Worm (Caenorhabditis elegans) whole organism, L1 larva: ENCODE measurements around the gene smcr-8.

Source experiments
- C04F5.9 ChIP-seq: sonication (generic microtip); optimal IDR thresholded peaks from 2 replicates; lab custom pipeline; 2016; ENCODE audit warnings: missing genetic modification characterization, missing compliant biosample characterization
- C16A3.4 ChIP-seq: fragments of 150-350 bp; optimal IDR thresholded peaks from 2 replicates; lab custom pipeline; 2014; ENCODE audit warnings: missing biosample characterization, missing genetic modification characterization
- C34B4.2 ChIP-seq: sonication (generic microtip); optimal IDR thresholded peaks from 2 replicates; lab custom pipeline; 2017; ENCODE audit warnings: mild to moderate bottlenecking, missing genetic modification characterization, missing compliant biosample characterization
- F16B12.6 ChIP-seq: fragments of 150-350 bp; optimal IDR thresholded peaks from 2 replicates; lab custom pipeline; 2014; ENCODE audit warnings: missing biosample characterization, missing genetic modification characterization
- Y116A8C.19 ChIP-seq: sonication (generic microtip); optimal IDR thresholded peaks from 2 replicates; lab custom pipeline; 2016; ENCODE audit warnings: missing compliant biosample characterization, missing genetic modification characterization, borderline replicate concordance
- aly-2 ChIP-seq: fragments of 150-350 bp; optimal IDR thresholded peaks from 2 replicates; lab custom pipeline; 2014; ENCODE audit warnings: missing biosample characterization, missing genetic modification characterization
- ama-1 ChIP-seq: fragments of 150-350 bp; optimal IDR thresholded peaks from 2 replicates; lab custom pipeline; 2014
- ceh-8 ChIP-seq: fragments of 200-800 bp; sonication (Bioruptor generic); optimal IDR thresholded peaks from 2 replicates; lab custom pipeline; 2018; ENCODE audit warnings: mild to moderate bottlenecking, missing genetic modification characterization, moderate library complexity, missing compliant biosample characterization
- ceh-82 ChIP-seq, 3 experiments: fragments of 150-350 bp in 1 of 3; sonication (generic microtip) in 2 of 3; optimal IDR thresholded peaks; 2 replicates each; lab custom pipeline; 2014 to 2017; ENCODE audit warnings: missing biosample characterization in 3 of 3, missing genetic modification characterization in 3 of 3
- ceh-90 ChIP-seq: sonication (generic microtip); optimal IDR thresholded peaks from 2 replicates; lab custom pipeline; 2016; ENCODE audit warnings: missing genetic modification characterization, missing compliant biosample characterization
- ces-1 ChIP-seq: fragments of 150-350 bp; optimal IDR thresholded peaks from 2 replicates; lab custom pipeline; 2014; ENCODE audit warnings: missing biosample characterization, missing genetic modification reagents, missing genetic modification characterization
- dsc-1 ChIP-seq: sonication (generic microtip); optimal IDR thresholded peaks from 2 replicates; lab custom pipeline; 2016; ENCODE audit warnings: mild to moderate bottlenecking, missing genetic modification characterization, missing compliant biosample characterization
- efl-3 ChIP-seq: fragments of 200-800 bp; sonication (Bioruptor generic); optimal IDR thresholded peaks from 2 replicates; lab custom pipeline; 2018; ENCODE audit warnings: mild to moderate bottlenecking, missing genetic modification characterization, missing compliant biosample characterization
- egl-13 ChIP-seq: sonication (generic microtip); optimal IDR thresholded peaks from 2 replicates; lab custom pipeline; 2016; ENCODE audit warnings: missing genotype, missing genetic modification reagents, missing genetic modification characterization, missing compliant biosample characterization
- egl-27 ChIP-seq, 2 experiments: fragments of 150-350 bp in 1 of 2; sonication (generic microtip); optimal IDR thresholded peaks; 3 replicates each; lab custom pipeline; 2017 to 2018; ENCODE audit warnings: missing biosample characterization in 2 of 2, missing genetic modification characterization in 2 of 2, missing genetic modification reagents in 2 of 2
- elt-3 ChIP-seq, 6 experiments: fragments of 150-350 bp in 1 of 6; sonication (generic microtip); optimal IDR thresholded peaks; 2 replicates each; lab custom pipeline; 2017 to 2018; ENCODE audit warnings: missing biosample characterization in 6 of 6, missing genetic modification characterization in 6 of 6, inconsistent platforms in 1 of 6
- fkh-10 ChIP-seq: sonication (generic microtip); optimal IDR thresholded peaks from 2 replicates; lab custom pipeline; 2017; ENCODE audit warnings: missing biosample characterization, missing genetic modification reagents, missing genetic modification characterization
- fkh-8 ChIP-seq: sonication (generic microtip); optimal IDR thresholded peaks from 2 replicates; lab custom pipeline; 2016; ENCODE audit warnings: mild to moderate bottlenecking, missing genetic modification characterization, missing compliant biosample characterization
- grh-1 ChIP-seq: fragments of 200-800 bp; sonication (Bioruptor generic); IDR thresholded peaks from 2 replicates; pipeline ENCODE4 v1.3.6; 2022; ENCODE audit warnings: missing genetic modification reagents, missing genetic modification characterization, missing compliant biosample characterization
- hlh-17 ChIP-seq: fragments of 200-800 bp; sonication (Bioruptor generic); optimal IDR thresholded peaks from 2 replicates; lab custom pipeline; 2018; ENCODE audit warnings: missing genetic modification characterization, mild to moderate bottlenecking, missing compliant biosample characterization, moderate library complexity, borderline replicate concordance
- hpl-2 ChIP-seq: fragments of 150-350 bp; optimal IDR thresholded peaks from 2 replicates; lab custom pipeline; 2014; ENCODE audit warnings: missing biosample characterization, missing genetic modification reagents, missing genetic modification characterization
- jun-1 ChIP-seq: fragments of 150-350 bp; optimal IDR thresholded peaks from 2 replicates; lab custom pipeline; 2014; ENCODE audit warnings: missing biosample characterization, missing genetic modification reagents, missing genetic modification characterization
- lin-13 ChIP-seq: fragments of 150-350 bp; optimal IDR thresholded peaks from 2 replicates; lab custom pipeline; 2014; ENCODE audit warnings: missing biosample characterization, missing genetic modification reagents, missing genetic modification characterization
- lin-35 ChIP-seq, 2 experiments: fragments of 150-350 bp; optimal IDR thresholded peaks; 2 replicates each; lab custom pipeline; 2014; ENCODE audit warnings: missing biosample characterization in 2 of 2, missing genetic modification characterization in 2 of 2, missing genetic modification reagents in 2 of 2
- lin-39 ChIP-seq: fragments of 150-350 bp; optimal IDR thresholded peaks from 2 replicates; lab custom pipeline; 2014; ENCODE audit warnings: missing biosample characterization, missing genetic modification reagents, missing genetic modification characterization
- lir-3 ChIP-seq: sonication (generic microtip); optimal IDR thresholded peaks from 2 replicates; lab custom pipeline; 2016; ENCODE audit warnings: mild to moderate bottlenecking, missing genetic modification characterization, moderate library complexity, missing compliant biosample characterization; ENCODE audit not compliant: poor library complexity
- lsy-2 ChIP-seq, 2 experiments: fragments of 150-350 bp; optimal IDR thresholded peaks; 2 replicates each; lab custom pipeline; 2014; ENCODE audit warnings: missing biosample characterization in 2 of 2, missing genetic modification characterization in 2 of 2
- mab-9 ChIP-seq: fragments of 200-800 bp; sonication (Bioruptor generic); IDR thresholded peaks from 2 replicates; pipeline ENCODE4 v1.3.6; 2022; ENCODE audit warnings: missing genetic modification reagents, missing genetic modification characterization, missing compliant biosample characterization
- mdl-1 ChIP-seq, 2 experiments: fragments of 150-350 bp; optimal IDR thresholded peaks; 2 replicates each; lab custom pipeline; 2014 to 2017; ENCODE audit warnings: missing biosample characterization in 2 of 2, missing genetic modification characterization in 2 of 2, inconsistent platforms in 1 of 2
- mef-2 ChIP-seq: fragments of 150-350 bp; optimal IDR thresholded peaks from 2 replicates; lab custom pipeline; 2014; ENCODE audit warnings: missing biosample characterization, missing genetic modification characterization
- nhr-12 ChIP-seq: sonication (generic microtip); optimal IDR thresholded peaks from 2 replicates; lab custom pipeline; 2017; ENCODE audit warnings: missing biosample characterization, missing genetic modification characterization
- nhr-20 ChIP-seq: sonication (generic microtip); optimal IDR thresholded peaks from 2 replicates; lab custom pipeline; 2016; ENCODE audit warnings: mild to moderate bottlenecking, missing genetic modification characterization, missing compliant biosample characterization
- nhr-28 ChIP-seq: fragments of 150-350 bp; optimal IDR thresholded peaks from 2 replicates; lab custom pipeline; 2014; ENCODE audit warnings: missing biosample characterization, missing genetic modification characterization
- nhr-47 ChIP-seq: sonication (generic microtip); optimal IDR thresholded peaks from 2 replicates; lab custom pipeline; 2016; ENCODE audit warnings: mild to moderate bottlenecking, missing genetic modification characterization, moderate library complexity, missing compliant biosample characterization
- nhr-71 ChIP-seq: sonication (generic microtip); optimal IDR thresholded peaks from 2 replicates; lab custom pipeline; 2016; ENCODE audit warnings: mild to moderate bottlenecking, missing genetic modification characterization, moderate library complexity, missing compliant biosample characterization
- nhr-76 ChIP-seq: sonication (generic microtip); optimal IDR thresholded peaks from 2 replicates; lab custom pipeline; 2017; ENCODE audit warnings: missing biosample characterization, missing genetic modification characterization
- nhr-77 ChIP-seq: fragments of 150-350 bp; optimal IDR thresholded peaks from 2 replicates; lab custom pipeline; 2014; ENCODE audit warnings: missing biosample characterization, missing genetic modification characterization
- nhr-84 ChIP-seq: sonication (generic microtip); optimal IDR thresholded peaks from 2 replicates; lab custom pipeline; 2017; ENCODE audit warnings: missing biosample characterization, missing genetic modification characterization
- nhr-85 ChIP-seq: sonication (generic microtip); peaks from one replicate; lab custom pipeline; 2016; ENCODE audit warnings: missing genetic modification characterization, inconsistent platforms, missing compliant biosample characterization
- nhr-90 ChIP-seq: sonication (generic microtip); optimal IDR thresholded peaks from 2 replicates; lab custom pipeline; 2016; ENCODE audit warnings: mild to moderate bottlenecking, missing genetic modification characterization, missing compliant biosample characterization; ENCODE audit not compliant: poor library complexity
- rnt-1 ChIP-seq: sonication (generic microtip); optimal IDR thresholded peaks from 2 replicates; lab custom pipeline; 2016; ENCODE audit warnings: mild to moderate bottlenecking, missing genetic modification characterization, moderate library complexity, missing compliant biosample characterization
- skn-1 ChIP-seq: fragments of 150-350 bp; optimal IDR thresholded peaks from 2 replicates; lab custom pipeline; 2014; ENCODE audit warnings: missing biosample characterization, missing genetic modification characterization
- snu-23 ChIP-seq: sonication (generic microtip); optimal IDR thresholded peaks from 2 replicates; lab custom pipeline; 2016; ENCODE audit warnings: missing genetic modification characterization, missing compliant biosample characterization
- tbx-2 ChIP-seq: sonication (generic microtip); optimal IDR thresholded peaks from 2 replicates; lab custom pipeline; 2016; ENCODE audit warnings: missing genetic modification characterization, missing compliant biosample characterization
- tlp-1 ChIP-seq: fragments of 150-350 bp; optimal IDR thresholded peaks from 2 replicates; lab custom pipeline; 2014; ENCODE audit warnings: missing biosample characterization, missing genetic modification characterization
- unc-30 ChIP-seq: sonication (generic microtip); optimal IDR thresholded peaks from 2 replicates; lab custom pipeline; 2017; ENCODE audit warnings: missing biosample characterization, missing genetic modification characterization
- unc-86 ChIP-seq: sonication (generic microtip); optimal IDR thresholded peaks from 2 replicates; lab custom pipeline; 2016; ENCODE audit warnings: missing genetic modification characterization, missing compliant biosample characterization
- unc-98 ChIP-seq: fragments of 200-800 bp; sonication (Bioruptor generic); IDR thresholded peaks from 2 replicates; pipeline ENCODE4 v1.3.6; 2022; ENCODE audit warnings: missing genetic modification characterization, missing compliant biosample characterization
- vab-15 ChIP-seq: sonication (generic microtip); optimal IDR thresholded peaks from 2 replicates; lab custom pipeline; 2017; ENCODE audit warnings: missing genotype, mild to moderate bottlenecking, missing genetic modification characterization, missing compliant biosample characterization
- xbp-1 ChIP-seq: sonication (generic microtip); optimal IDR thresholded peaks from 2 replicates; lab custom pipeline; 2016; ENCODE audit warnings: missing genetic modification characterization, missing compliant biosample characterization
- zag-1 ChIP-seq: fragments of 150-350 bp; optimal IDR thresholded peaks from 2 replicates; lab custom pipeline; 2014; ENCODE audit warnings: missing biosample characterization, missing genetic modification characterization
- zip-4 ChIP-seq: fragments of 200-800 bp; sonication (Bioruptor generic); optimal IDR thresholded peaks from 2 replicates; lab custom pipeline; 2018; ENCODE audit warnings: mild to moderate bottlenecking, missing genetic modification characterization, moderate library complexity, missing compliant biosample characterization
- ztf-11 ChIP-seq, 2 experiments: sonication (generic microtip); optimal IDR thresholded peaks; 2 replicates each; lab custom pipeline; 2016 to 2017; ENCODE audit warnings: missing genetic modification characterization in 2 of 2, missing biosample characterization in 1 of 2, missing compliant biosample characterization in 1 of 2
- ztf-4 ChIP-seq: fragments of 150-350 bp; optimal IDR thresholded peaks from 2 replicates; lab custom pipeline; 2014; ENCODE audit warnings: missing biosample characterization, missing genetic modification characterization

smcr-8 gene

DNA sequence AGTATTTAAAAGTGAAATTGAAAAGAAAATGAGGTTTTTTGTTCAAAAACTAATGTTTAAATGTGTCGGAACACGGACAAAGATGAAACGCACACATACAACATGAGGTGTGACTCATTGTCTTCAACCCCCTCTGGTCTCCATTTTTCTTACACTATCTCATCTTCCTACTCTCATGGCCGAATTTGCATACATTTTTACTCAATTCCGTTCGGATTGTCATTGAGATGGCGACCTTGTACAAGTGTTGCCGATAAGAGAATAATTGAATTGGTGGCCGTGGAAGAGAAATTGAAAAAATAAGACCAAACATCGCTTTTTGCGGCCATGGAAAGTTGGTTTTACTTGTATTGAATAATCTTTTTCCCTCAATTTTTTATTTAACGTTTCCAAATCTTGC lies 48.0 kb downstream of the smcr-8 start, which contains the start of gene txbp-3 (continued):
- no peak for TF ChIP-seq mdl-1 (tag; optimal IDR thresholded peaks at IDR 0.05; lab: Kevin White, UChicago)
- no peak for TF ChIP-seq tlp-1 (tag; lab: Kevin White, UChicago)
- TF ChIP-seq hpl-2: no peak
- TF ChIP-seq C34B4.2 (tag; lab: Kevin White, UChicago): no peak
- no peak for TF ChIP-seq Y116A8C.19 (tag; lab: Kevin White, UChicago)
- no peak for TF ChIP-seq aly-2 (tag; lab: Kevin White, UChicago)
- TF ChIP-seq ceh-8 (GFP tag; lab: Kevin White, UChicago): no peak
- no peak for TF ChIP-seq nhr-76 (tag; lab: Kevin White, UChicago)
- TF ChIP-seq egl-13 (tag; lab: Kevin White, UChicago): no peak
- TF ChIP-seq skn-1: no peak
- TF ChIP-seq rnt-1 (tag; lab: Kevin White, UChicago): peak; percentile 21
- no peak for TF ChIP-seq nhr-84 (tag; lab: Kevin White, UChicago)
- no peak for TF ChIP-seq tbx-2 (tag; lab: Kevin White, UChicago)
- no peak for TF ChIP-seq unc-30 (tag; lab: Kevin White, UChicago)
- TF ChIP-seq lin-39 (tag; lab: Kevin White, UChicago): no peak
- peak; percentile 12 for TF ChIP-seq lin-13 (GFP tag; lab: Kevin White, UChicago)
- TF ChIP-seq zag-1 (tag; lab: Kevin White, UChicago): no peak
- TF ChIP-seq nhr-47 (tag; lab: Kevin White, UChicago): peak; percentile 17
- peak; percentile 44 for TF ChIP-seq snu-23 (GFP tag; lab: Kevin White, UChicago)
- no peak for TF ChIP-seq mef-2 (tag; lab: Kevin White, UChicago)
- no peak for TF ChIP-seq nhr-77 (tag; lab: Kevin White, UChicago)
- TF ChIP-seq ces-1 (GFP tag; lab: Kevin White, UChicago): no peak
- no peak for TF ChIP-seq ztf-11 (tag; optimal IDR thresholded peaks at IDR 0.05; lab: Kevin White, UChicago)
- TF ChIP-seq nhr-20: peak; percentile 9
- TF ChIP-seq lir-3 (tag; lab: Kevin White, UChicago): peak; percentile 43
- TF ChIP-seq vab-15 (tag; lab: Kevin White, UChicago): no peak
- no peak for TF ChIP-seq F16B12.6
- peak; percentile 12 to 48 for TF ChIP-seq lsy-2 (tag; optimal IDR thresholded peaks at IDR 0.05; lab: Kevin White, UChicago)
- TF ChIP-seq mab-9: no peak
- peak; percentile 23 for TF ChIP-seq fkh-8 (tag; lab: Kevin White, UChicago)
- TF ChIP-seq ama-1: no peak
- no peak for TF ChIP-seq elt-3 (tag; optimal IDR thresholded peaks at IDR 0.05; lab: Kevin White, UChicago)
- no peak for TF ChIP-seq dsc-1 (tag; lab: Kevin White, UChicago)
- no peak for TF ChIP-seq C04F5.9
- TF ChIP-seq unc-86: no peak
- no peak for TF ChIP-seq fkh-10
- TF ChIP-seq nhr-28 (tag; lab: Kevin White, UChicago): no peak
- TF ChIP-seq grh-1: no peak
- peak; percentile 16 for TF ChIP-seq nhr-71 (tag; lab: Kevin White, UChicago)
- TF ChIP-seq nhr-12 (tag; lab: Kevin White, UChicago): no peak
- TF ChIP-seq C16A3.4: peak; percentile 9
- TF ChIP-seq nhr-85 (tag; lab: Kevin White, UChicago): no peak
- TF ChIP-seq ceh-90: no peak
- TF ChIP-seq nhr-90 (tag; lab: Kevin White, UChicago): no peak
- no peak for TF ChIP-seq zip-4
- no peak for TF ChIP-seq xbp-1
- no peak for TF ChIP-seq unc-98 (GFP tag; lab: Robert Waterston, UW)
- no peak for TF ChIP-seq hlh-17
- TF ChIP-seq egl-27 (tag; optimal IDR thresholded peaks at IDR 0.05; lab: Kevin White, UChicago): no peak
- TF ChIP-seq lin-35 (GFP tag; optimal IDR thresholded peaks at IDR 0.05; lab: Kevin White, UChicago): peak; percentile 32 to 47
- TF ChIP-seq jun-1 (tag; lab: Kevin White, UChicago): no peak
- TF ChIP-seq efl-3 (GFP tag; lab: Kevin White, UChicago): no peak
- TF ChIP-seq ztf-4 (tag; lab: Kevin White, UChicago): no peak
- no peak for TF ChIP-seq ceh-82 (tag; optimal IDR thresholded peaks at IDR 0.05; lab: Kevin White, UChicago)
- TF ChIP-seq, all 84 proteins: peak for 19
